Worm (Caenorhabditis elegans) whole organism, early embryonic: ENCODE measurements around the gene F49C12.7.

Experiments
- B0310.2 ChIP-seq: sonication (generic microtip); optimal IDR thresholded peaks from 2 replicates; lab custom pipeline; 2016; ENCODE audit warnings: mild to moderate bottlenecking, missing genetic modification characterization, missing compliant biosample characterization
- F13C5.2 ChIP-seq: sonication (generic microtip); optimal IDR thresholded peaks from 2 replicates; lab custom pipeline; 2017; ENCODE audit warnings: mild to moderate bottlenecking, missing genetic modification characterization, inconsistent platforms, missing compliant biosample characterization
- aly-1 ChIP-seq: sonication (generic microtip); optimal IDR thresholded peaks from 2 replicates; lab custom pipeline; 2016; ENCODE audit warnings: missing genetic modification characterization, missing compliant biosample characterization
- ama-1 ChIP-seq: fragments of 150-350 bp; optimal IDR thresholded peaks from 2 replicates; lab custom pipeline; 2014
- ceh-13 ChIP-seq: fragments of 200-800 bp; sonication (Bioruptor generic); optimal IDR thresholded peaks from 2 replicates; lab custom pipeline; 2018; ENCODE audit warnings: mild to moderate bottlenecking, missing genetic modification characterization, missing compliant biosample characterization
- ceh-36 ChIP-seq: sonication (generic microtip); optimal IDR thresholded peaks from 2 replicates; lab custom pipeline; 2016; ENCODE audit warnings: missing genetic modification characterization, inconsistent platforms, missing compliant biosample characterization
- ets-7 ChIP-seq: sonication (generic microtip); optimal IDR thresholded peaks from 2 replicates; lab custom pipeline; 2016; ENCODE audit warnings: missing genotype, missing genetic modification characterization, missing compliant biosample characterization
- flt-1 ChIP-seq: fragments of 200-800 bp; sonication (Bioruptor generic); IDR thresholded peaks from 2 replicates; pipeline ENCODE4 v1.3.6; 2022; ENCODE audit warnings: missing genetic modification characterization, missing compliant biosample characterization
- hmbx-1 ChIP-seq: sonication (generic microtip); optimal IDR thresholded peaks from 2 replicates; lab custom pipeline; 2016; ENCODE audit warnings: mild to moderate bottlenecking, missing genetic modification characterization, missing compliant biosample characterization
- hmg-4 ChIP-seq: fragments of 200-800 bp; sonication (Bioruptor generic); optimal IDR thresholded peaks from 2 replicates; lab custom pipeline; 2018; ENCODE audit warnings: mild to moderate bottlenecking, missing genetic modification characterization, missing compliant biosample characterization
- hnd-1 ChIP-seq: sonication (generic microtip); optimal IDR thresholded peaks from 2 replicates; lab custom pipeline; 2016; ENCODE audit warnings: missing genetic modification characterization, missing compliant biosample characterization
- pes-1 ChIP-seq: fragments of 200-800 bp; sonication (Bioruptor generic); IDR thresholded peaks from 2 replicates; pipeline ENCODE4 v1.3.6; 2022; ENCODE audit warnings: missing genetic modification reagents, missing genetic modification characterization, missing compliant biosample characterization
- scrt-1 ChIP-seq: fragments of 200-800 bp; sonication (Bioruptor generic); IDR thresholded peaks from 2 replicates; pipeline ENCODE4 v1.3.6; 2022; ENCODE audit warnings: missing genetic modification characterization, missing compliant biosample characterization
- sea-1 ChIP-seq: fragments of 200-800 bp; sonication (Bioruptor generic); conservative IDR thresholded peaks from 2 replicates; pipeline ENCODE4 v1.3.6; 2022; ENCODE audit warnings: missing genetic modification characterization, missing compliant biosample characterization
- tbx-11 ChIP-seq: fragments of 200-800 bp; sonication (Bioruptor generic); IDR thresholded peaks from 2 replicates; pipeline ENCODE4 v1.3.6; 2022; ENCODE audit warnings: missing genetic modification characterization, missing compliant biosample characterization
- tbx-37 ChIP-seq: fragments of 200-800 bp; sonication (Bioruptor generic); conservative IDR thresholded peaks from 2 replicates; pipeline ENCODE4 v1.3.6; 2022; ENCODE audit warnings: missing genetic modification reagents, missing genetic modification characterization, missing compliant biosample characterization
- tra-4 ChIP-seq: sonication (generic microtip); optimal IDR thresholded peaks from 2 replicates; lab custom pipeline; 2017; ENCODE audit warnings: missing genetic modification characterization, missing compliant biosample characterization

F49C12.7 gene

ce11 chrIV:9320023-9320422, 7.3 kb upstream of the F49C12.7 start:
- TF ChIP-seq scrt-1 (GFP tag; lab: Robert Waterston, UW), result no peak
- no peak for TF ChIP-seq tbx-37 (GFP tag; lab: Robert Waterston, UW)
- TF ChIP-seq F13C5.2 (tag; lab: Kevin White, UChicago), result no peak
- TF ChIP-seq tbx-11 (GFP tag; lab: Robert Waterston, UW), result no peak
- no peak for TF ChIP-seq flt-1 (GFP tag; lab: Robert Waterston, UW)

DNA sequence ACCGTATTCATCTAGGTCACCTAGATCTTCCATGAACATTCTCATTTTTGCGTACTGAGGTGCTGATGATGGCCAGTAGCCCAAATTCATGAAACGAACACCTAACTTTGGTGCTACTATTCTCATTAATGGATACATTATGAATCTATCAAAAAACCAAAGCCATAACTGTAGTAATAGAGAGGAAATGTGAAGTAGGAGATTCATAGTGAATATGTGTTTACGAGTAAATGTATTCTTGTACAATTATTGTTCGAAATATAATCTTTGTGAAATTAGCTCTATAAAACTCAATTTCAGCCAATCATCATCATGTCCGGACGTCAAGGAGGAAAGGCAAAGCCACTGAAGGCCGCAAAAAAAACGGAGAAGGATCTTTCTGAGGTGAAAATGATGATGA, 6.4 kb upstream of the F49C12.7 start, which contains the start of the genes F49C12.11 and nemt-1:
TSS of gene F49C12.11 (plus strand) at position 301 of the 400 bp plus-strand sequence.
TSS of gene nemt-1 (minus strand) at position 360 of the 400 bp plus-strand sequence.
- TF ChIP-seq tbx-37 (GFP tag; lab: Robert Waterston, UW), result no peak

DNA sequence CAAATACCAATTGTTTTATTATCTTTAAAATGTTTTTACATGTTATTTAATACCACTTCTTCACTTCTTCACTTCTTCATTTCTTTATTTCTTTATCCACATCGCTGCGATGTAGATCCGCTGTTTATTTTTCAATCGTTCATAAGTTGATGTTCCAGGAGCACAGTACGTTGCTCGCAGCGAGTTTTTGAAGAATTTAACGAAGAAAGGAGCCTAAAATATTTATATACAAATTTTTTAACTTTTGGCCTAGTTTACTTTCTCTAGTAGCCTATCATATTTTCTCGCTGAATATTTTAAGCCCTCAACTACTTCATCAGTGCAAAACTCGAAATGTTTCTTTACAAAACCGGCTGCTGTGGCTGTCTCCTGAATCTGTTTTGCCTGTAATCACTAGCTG, 5.4 kb upstream of the F49C12.7 start:
- TF ChIP-seq ceh-36, result no peak
- no peak for TF ChIP-seq F13C5.2 (tag; lab: Kevin White, UChicago)
- TF ChIP-seq tbx-37 (GFP tag; lab: Robert Waterston, UW), result no peak
- no peak for TF ChIP-seq hnd-1 (tag; lab: Kevin White, UChicago)

DNA sequence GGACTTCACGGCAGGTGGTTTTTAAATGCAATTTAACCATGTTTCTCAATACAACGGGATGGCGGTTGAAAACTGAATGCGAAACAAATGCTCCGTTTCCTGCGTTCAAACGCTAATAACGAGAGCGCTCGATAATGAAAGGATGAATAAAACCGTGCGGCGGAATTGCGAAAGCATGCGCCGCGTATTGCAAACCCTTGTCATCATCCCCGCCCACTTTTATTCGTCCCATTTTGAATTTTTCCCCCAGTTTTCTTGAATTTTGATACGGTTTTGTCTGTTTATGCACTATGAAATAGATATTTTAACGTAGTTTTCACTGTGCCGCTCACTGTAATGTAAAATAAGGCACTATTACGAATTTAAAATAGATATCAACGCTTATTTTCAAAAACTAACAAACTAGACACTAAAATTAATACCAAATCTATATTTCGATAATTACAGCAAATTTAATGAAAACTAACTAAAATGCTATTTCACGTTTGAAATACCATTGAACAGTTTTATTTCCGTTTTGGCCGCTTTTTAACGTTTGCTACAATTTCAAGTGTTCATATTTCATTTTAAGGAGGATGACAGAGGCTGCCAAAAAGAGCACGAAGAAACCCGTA, 3.4 kb upstream of the F49C12.7 start, which contains the start of the genes F49C12.9 and rpn-7:
TSS of gene F49C12.9 (minus strand) at position 148 of the 614 bp plus-strand sequence.
TSS of gene rpn-7 (plus strand) at position 564 of the 614 bp plus-strand sequence.
- TF ChIP-seq pes-1 (GFP tag; lab: Robert Waterston, UW), result no peak; the same call in 1 of the 2 replicates
- TF ChIP-seq sea-1 (GFP tag; lab: Robert Waterston, UW), result peak; percentile 68
- no peak for TF ChIP-seq B0310.2 (tag; lab: Kevin White, UChicago)
- peak; percentile 62; the same call in 1 of the 2 replicates for TF ChIP-seq tbx-11 (GFP tag; lab: Robert Waterston, UW)
- TF ChIP-seq ama-1 (lab: Kevin White, UChicago), result no peak
- peak; percentile 43; the same call in 1 of the 2 replicates for TF ChIP-seq tbx-37 (GFP tag; lab: Robert Waterston, UW)
- peak; percentile 38 for TF ChIP-seq aly-1
- no peak for TF ChIP-seq hnd-1 (tag; lab: Kevin White, UChicago)
- TF ChIP-seq hmbx-1 (tag; lab: Kevin White, UChicago), result no peak
- TF ChIP-seq flt-1 (GFP tag; lab: Robert Waterston, UW), result no peak; the same call in 1 of the 2 replicates
- TF ChIP-seq hmg-4 (GFP tag; lab: Kevin White, UChicago), result no peak
- no peak for TF ChIP-seq tra-4
- TF ChIP-seq scrt-1 (GFP tag; lab: Robert Waterston, UW), result peak; percentile 65; the same call in 1 of the 2 replicates
- peak; percentile 63 for TF ChIP-seq ets-7 (tag; lab: Kevin White, UChicago)
- TF ChIP-seq ceh-36, result peak; percentile 58
- TF ChIP-seq F13C5.2 (tag; lab: Kevin White, UChicago), result peak; percentile 91
- TF ChIP-seq ceh-13 (GFP tag; lab: Kevin White, UChicago), result peak; percentile 15

ce11 chrIV:9310935-9311566, 1.7 kb downstream of the F49C12.7 start:
- TF ChIP-seq ets-7 (tag; lab: Kevin White, UChicago) (no peak), scrt-1 (GFP tag; lab: Robert Waterston, UW) (no peak), hmbx-1 (tag; lab: Kevin White, UChicago) (no peak), F13C5.2 (tag; lab: Kevin White, UChicago) (no peak), ceh-13 (GFP tag; lab: Kevin White, UChicago) (no peak), B0310.2 (tag; lab: Kevin White, UChicago) (no peak), flt-1 (GFP tag; lab: Robert Waterston, UW) (no peak), ceh-36 (no peak), aly-1 (no peak), hmg-4 (GFP tag; lab: Kevin White, UChicago) (no peak), hnd-1 (tag; lab: Kevin White, UChicago) (no peak), tbx-37 (GFP tag; lab: Robert Waterston, UW) (no peak), sea-1 (GFP tag; lab: Robert Waterston, UW) (no peak), tbx-11 (GFP tag; lab: Robert Waterston, UW) (no peak), tra-4 (no peak), pes-1 (GFP tag; lab: Robert Waterston, UW) (no peak), ama-1 (lab: Kevin White, UChicago) (no peak)

- TF ChIP-seq sea-1 (GFP tag; lab: Robert Waterston, UW) (no peak), tra-4 (no peak), tbx-37 (GFP tag; lab: Robert Waterston, UW) (no peak), aly-1 (no peak), F13C5.2 (tag; lab: Kevin White, UChicago) (no peak), ceh-13 (GFP tag; lab: Kevin White, UChicago) (no peak), hmbx-1 (tag; lab: Kevin White, UChicago) (no peak), ceh-36 (no peak)
Observed at ce11 chrIV:9308975-9309374, 3.8 kb downstream of the F49C12.7 start, which contains the start of gene F49C12.6. TSS of gene F49C12.6 (minus strand) at chrIV:9309075.

DNA sequence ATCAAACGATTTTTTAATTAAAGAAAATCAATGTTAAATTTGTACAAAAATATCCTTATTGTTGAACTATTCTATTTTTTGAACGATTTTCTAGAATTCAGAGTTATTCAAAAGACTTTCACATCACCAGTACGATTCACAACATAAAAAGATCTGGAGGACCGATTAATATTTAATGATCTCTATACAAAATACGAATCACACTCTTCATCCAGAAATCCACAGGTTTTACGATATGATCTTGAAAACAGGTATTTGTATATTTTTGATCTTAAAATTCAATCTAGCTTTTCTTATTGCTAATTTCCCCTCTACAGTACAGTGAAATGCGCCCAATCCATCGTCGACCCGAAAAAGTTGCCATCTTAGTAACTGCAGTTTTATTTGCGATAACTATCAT, 8.1 kb downstream of the F49C12.7 start, which contains the start of gene F49C12.5:
TSS of gene F49C12.5 (plus strand) at position 301 of the 400 bp plus-strand sequence.
- no peak for TF ChIP-seq B0310.2 (tag; lab: Kevin White, UChicago)
- no peak for TF ChIP-seq pes-1 (GFP tag; lab: Robert Waterston, UW)
- TF ChIP-seq tbx-37 (GFP tag; lab: Robert Waterston, UW), result no peak
- TF ChIP-seq ceh-13 (GFP tag; lab: Kevin White, UChicago), result no peak
- no peak for TF ChIP-seq ceh-36
- TF ChIP-seq ets-7 (tag; lab: Kevin White, UChicago), result no peak
- TF ChIP-seq F13C5.2 (tag; lab: Kevin White, UChicago), result no peak
- TF ChIP-seq hmg-4 (GFP tag; lab: Kevin White, UChicago), result no peak
- TF ChIP-seq scrt-1 (GFP tag; lab: Robert Waterston, UW), result no peak
- no peak for TF ChIP-seq ama-1 (lab: Kevin White, UChicago)
- TF ChIP-seq sea-1 (GFP tag; lab: Robert Waterston, UW), result no peak
- TF ChIP-seq tra-4, result no peak
- no peak for TF ChIP-seq hmbx-1 (tag; lab: Kevin White, UChicago)
